Fruit fly (Drosophila melanogaster) whole organism, adult: ENCODE data around the gene Crag.

ENCODE experiments used
- CG11617 ChIP-seq: fragments of 200-800 bp; sonication (Bioruptor generic); optimal IDR thresholded peaks from 2 replicates; lab custom pipeline; 2017; ENCODE audit warnings: mild to moderate bottlenecking, missing biosample characterization, missing genetic modification reagents, missing genetic modification characterization
- CG12768 ChIP-seq: fragments of 200-800 bp; sonication (Bioruptor generic); optimal IDR thresholded peaks from 2 replicates; lab custom pipeline; 2017; ENCODE audit warnings: missing biosample characterization, missing genetic modification characterization, mild to moderate bottlenecking, moderate library complexity, missing genetic modification reagents
- CG14711 ChIP-seq: fragments of 200-800 bp; sonication (Bioruptor generic); optimal IDR thresholded peaks from 2 replicates; lab custom pipeline; 2018; ENCODE audit warnings: missing biosample characterization, mild to moderate bottlenecking, missing genetic modification characterization, moderate library complexity
- CG1620 ChIP-seq: fragments of 200-800 bp; sonication (Bioruptor generic); optimal IDR thresholded peaks from 2 replicates; lab custom pipeline; 2016; ENCODE audit warnings: missing biosample characterization, missing genetic modification characterization
- CG33017 ChIP-seq: fragments of 200-800 bp; sonication (Bioruptor generic); optimal IDR thresholded peaks from 2 replicates; lab custom pipeline; 2018; ENCODE audit warnings: missing biosample characterization, mild to moderate bottlenecking, missing genetic modification characterization, moderate library complexity
- CG7045 ChIP-seq: fragments of 200-800 bp; sonication (Bioruptor generic); optimal IDR thresholded peaks from 2 replicates; lab custom pipeline; 2017; ENCODE audit warnings: missing biosample characterization, mild to moderate bottlenecking, missing genetic modification characterization
- CG7101 ChIP-seq: fragments of 200-800 bp; sonication (Bioruptor generic); optimal IDR thresholded peaks from 2 replicates; lab custom pipeline; 2018; ENCODE audit warnings: missing biosample characterization, mild to moderate bottlenecking, missing genetic modification characterization, moderate library complexity
- Clk ChIP-seq: fragments of 200-800 bp; sonication (Bioruptor generic); optimal IDR thresholded peaks from 2 replicates; lab custom pipeline; 2017; ENCODE audit warnings: missing biosample characterization, missing genetic modification characterization
- Crg-1 ChIP-seq: fragments of 200-800 bp; sonication (Bioruptor generic); optimal IDR thresholded peaks from 2 replicates; lab custom pipeline; 2016; ENCODE audit warnings: missing biosample characterization, missing genetic modification characterization
- Hr96 ChIP-seq: fragments of 200-800 bp; sonication (Bioruptor generic); optimal IDR thresholded peaks from 2 replicates; lab custom pipeline; 2016; ENCODE audit warnings: missing biosample characterization, missing genetic modification characterization
- Mnt ChIP-seq: fragments of 200-800 bp; sonication (Bioruptor generic); optimal IDR thresholded peaks from 2 replicates; lab custom pipeline; 2016; ENCODE audit warnings: missing biosample characterization, mild to moderate bottlenecking, missing genetic modification characterization
- bab1 ChIP-seq: fragments of 200-800 bp; sonication (Bioruptor generic); optimal IDR thresholded peaks from 3 replicates; lab custom pipeline; 2019; ENCODE audit warnings: missing biosample characterization, mild to moderate bottlenecking, missing genetic modification characterization, moderate library complexity
- cic ChIP-seq: fragments of 200-800 bp; sonication (Bioruptor generic); optimal IDR thresholded peaks from 2 replicates; lab custom pipeline; 2017; ENCODE audit warnings: missing biosample characterization, mild to moderate bottlenecking, missing genetic modification characterization, moderate library complexity
- cnc ChIP-seq, 2 experiments: fragments of >200 bp; optimal IDR thresholded peaks; 2 replicates each; lab custom pipeline; 2017
- kay ChIP-seq: fragments of 200-800 bp; sonication (Bioruptor generic); peaks from one replicate; lab custom pipeline; 2016; ENCODE audit warnings: missing biosample characterization, missing genetic modification characterization, borderline replicate concordance
- ovo ChIP-seq: fragments of 200-800 bp; sonication (Bioruptor generic); optimal IDR thresholded peaks from 2 replicates; lab custom pipeline; 2016; ENCODE audit warnings: missing biosample characterization, missing genetic modification characterization
- pad ChIP-seq: fragments of 200-800 bp; sonication (Bioruptor generic); optimal IDR thresholded peaks from 3 replicates; lab custom pipeline; 2017; ENCODE audit warnings: missing biosample characterization, missing genetic modification characterization, mild to moderate bottlenecking, moderate library complexity, missing genetic modification reagents
- tj ChIP-seq: fragments of 200-800 bp; sonication (Bioruptor generic); optimal IDR thresholded peaks from 3 replicates; lab custom pipeline; 2017; ENCODE audit warnings: missing biosample characterization, mild to moderate bottlenecking, missing genetic modification characterization, moderate library complexity
- toe ChIP-seq: fragments of 200-800 bp; sonication (Bioruptor generic); optimal IDR thresholded peaks from 2 replicates; lab custom pipeline; 2016; ENCODE audit warnings: missing biosample characterization, missing genetic modification characterization

Crag gene

DNA sequence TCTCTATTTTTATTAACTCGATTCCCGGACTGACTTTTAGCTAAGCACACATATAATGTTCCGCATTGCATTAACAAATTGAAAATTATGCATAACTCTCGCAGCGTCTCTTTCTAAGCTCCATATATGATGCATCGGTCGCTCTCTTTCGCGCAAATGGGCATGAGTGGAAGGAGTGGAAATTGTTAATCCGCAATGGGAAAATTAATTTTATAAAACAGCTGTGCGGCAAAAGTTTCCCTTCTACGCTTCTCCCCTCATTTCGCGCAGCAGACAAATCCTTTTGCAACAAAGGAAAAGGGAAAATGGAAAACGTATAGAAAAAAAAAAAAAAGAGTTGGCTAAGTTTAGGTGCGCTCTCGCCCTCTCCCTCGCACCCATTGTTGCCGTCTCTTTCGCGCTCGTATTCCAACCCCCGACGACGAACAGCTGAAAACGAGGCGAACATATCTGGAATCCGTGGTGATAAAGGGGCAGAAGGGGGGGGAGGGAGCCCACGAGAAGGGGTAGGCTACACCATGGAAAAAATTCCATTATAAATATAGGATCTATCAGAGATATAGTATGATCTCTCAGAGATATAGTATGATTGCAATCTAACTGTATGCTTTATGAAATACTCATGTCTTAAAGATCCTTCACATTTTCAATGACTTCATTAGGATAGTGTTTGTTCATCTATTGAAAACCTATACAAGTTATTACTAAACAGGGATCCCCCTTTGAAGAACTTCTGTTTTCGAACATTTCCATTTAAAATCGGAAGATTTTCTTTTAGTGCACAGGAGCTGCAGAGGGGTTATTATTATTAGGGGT is 44.5 kb downstream of the Crag start:
- no peak for TF ChIP-seq CG33017 (tag; lab: Kevin White, UChicago)

DNA sequence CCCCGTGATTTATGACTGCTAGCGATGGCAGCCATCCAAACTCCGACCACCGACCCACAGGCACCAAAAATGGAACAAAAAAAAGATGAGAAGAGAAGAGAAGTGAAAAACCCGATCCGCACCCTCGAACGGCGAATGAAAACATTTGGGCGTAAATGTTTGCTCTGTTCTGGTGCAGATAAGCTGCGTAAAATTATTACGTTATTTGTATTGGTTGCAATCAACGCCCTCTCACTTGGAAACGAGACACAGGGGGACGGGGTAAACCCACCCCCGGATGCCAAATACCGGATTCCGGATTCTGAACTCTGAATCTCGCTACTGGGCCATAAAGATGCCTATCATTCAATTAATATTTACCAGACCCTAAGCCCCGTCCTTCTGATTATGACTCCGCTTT is 45.2 kb downstream of the Crag start:
- no peak for TF ChIP-seq CG7045 (GFP tag; lab: Kevin White, UChicago)
- TF ChIP-seq CG33017 (tag; lab: Kevin White, UChicago) = no peak
- TF ChIP-seq CG7101 (tag; lab: Kevin White, UChicago) = no peak
- TF ChIP-seq bab1 (GFP tag; lab: Kevin White, UChicago) = no peak
- TF ChIP-seq CG1620 = no peak
- no peak for TF ChIP-seq pad (GFP tag; lab: Kevin White, UChicago)
- no peak for TF ChIP-seq Mnt
- no peak for TF ChIP-seq CG14711 (tag; lab: Kevin White, UChicago)
- TF ChIP-seq kay (GFP tag; lab: Kevin White, UChicago) = no peak
- TF ChIP-seq cnc (optimal IDR thresholded peaks at IDR 0.05; lab: Kevin White, UChicago) = no peak
- TF ChIP-seq CG12768 (GFP tag; lab: Kevin White, UChicago) = no peak
- no peak for TF ChIP-seq toe (GFP tag; lab: Kevin White, UChicago)
- TF ChIP-seq Clk = no peak
- TF ChIP-seq cic (GFP tag; lab: Kevin White, UChicago) = no peak
- TF ChIP-seq CG11617 = no peak
- TF ChIP-seq Hr96 (GFP tag; lab: Kevin White, UChicago) = no peak
- TF ChIP-seq tj (GFP tag; lab: Kevin White, UChicago) = no peak

DNA sequence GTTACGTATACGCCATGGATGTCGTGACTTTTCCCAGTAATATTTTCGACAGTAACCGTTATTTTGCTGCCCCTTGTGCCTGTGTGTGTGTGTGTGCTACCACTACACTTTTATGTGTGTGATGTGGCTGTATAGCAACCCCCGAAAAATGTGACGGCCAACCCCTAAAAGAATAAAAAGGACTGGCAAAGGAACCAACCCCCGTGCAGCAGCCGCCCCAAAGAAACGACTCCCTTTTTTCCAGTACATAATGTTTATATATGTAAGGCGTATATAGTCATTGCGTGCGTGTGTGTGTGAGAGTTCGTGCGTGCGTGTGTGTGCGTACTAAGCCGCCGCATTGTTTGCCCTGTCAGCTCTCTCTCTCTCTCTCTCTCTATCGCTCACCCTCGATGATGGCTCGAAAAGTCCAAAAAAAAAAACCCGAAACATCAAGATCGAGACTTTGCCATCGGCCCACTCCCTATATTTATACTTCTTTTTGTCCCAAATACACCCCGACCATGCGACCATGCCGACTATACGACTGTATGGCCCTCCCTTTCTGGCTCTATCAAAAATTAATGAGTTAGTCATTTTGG is 48.9 kb downstream of the Crag start:
- TF ChIP-seq CG14711 (tag; lab: Kevin White, UChicago) (no peak), tj (GFP tag; lab: Kevin White, UChicago) (no peak), CG12768 (GFP tag; lab: Kevin White, UChicago) (no peak), Mnt (no peak), bab1 (GFP tag; lab: Kevin White, UChicago) (no peak), Clk (no peak), pad (GFP tag; lab: Kevin White, UChicago) (no peak), cic (GFP tag; lab: Kevin White, UChicago) (no peak), Crg-1 (GFP tag; lab: Kevin White, UChicago) (no peak), kay (GFP tag; lab: Kevin White, UChicago) (no peak), toe (GFP tag; lab: Kevin White, UChicago) (no peak), Hr96 (GFP tag; lab: Kevin White, UChicago) (no peak), ovo (GFP tag; lab: Kevin White, UChicago) (no peak)

DNA sequence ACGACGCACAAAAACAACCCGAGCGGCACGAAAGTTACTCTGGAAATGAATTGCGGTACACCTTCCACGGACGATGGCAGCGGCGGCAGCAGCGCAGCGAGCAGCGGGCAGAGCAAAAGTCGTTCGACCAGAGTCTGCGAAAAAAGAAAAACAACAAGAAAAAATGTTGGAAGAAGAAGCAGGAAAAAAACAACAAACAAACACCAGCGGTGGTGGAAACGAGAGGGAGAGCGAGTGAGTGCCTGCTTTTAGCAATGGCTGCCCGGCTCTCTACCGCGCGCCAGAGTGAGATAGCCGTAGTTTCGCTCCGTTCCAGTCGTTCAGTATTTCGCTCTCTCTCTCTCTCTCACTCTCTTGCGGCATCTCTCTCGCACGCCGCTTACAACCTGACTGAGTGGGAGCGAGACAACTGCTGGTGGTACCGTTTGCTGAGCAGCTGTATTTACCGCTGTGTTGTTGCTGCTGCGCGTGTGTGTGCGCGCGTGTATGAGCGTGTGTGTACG is 58.9 kb downstream of the Crag start, which contains the start of gene oc:
oc (minus strand) TSS at position 51 of the 503 bp plus-strand sequence.
- peak; percentile 53 for TF ChIP-seq tj (GFP tag; lab: Kevin White, UChicago)
- TF ChIP-seq Hr96 (GFP tag; lab: Kevin White, UChicago) = peak; percentile 15
- no peak for TF ChIP-seq cic (GFP tag; lab: Kevin White, UChicago)
- TF ChIP-seq pad (GFP tag; lab: Kevin White, UChicago) = peak; percentile 73
- peak; percentile 80 for TF ChIP-seq ovo (GFP tag; lab: Kevin White, UChicago)
- TF ChIP-seq CG11617 = no peak
- no peak for TF ChIP-seq cnc (optimal IDR thresholded peaks at IDR 0.05; lab: Kevin White, UChicago)
- TF ChIP-seq CG12768 (GFP tag; lab: Kevin White, UChicago) = no peak
- peak; percentile 20 for TF ChIP-seq CG1620
